Worm (Caenorhabditis elegans): ENCODE data around the gene nlp-57.

Gene nlp-57

DNA sequence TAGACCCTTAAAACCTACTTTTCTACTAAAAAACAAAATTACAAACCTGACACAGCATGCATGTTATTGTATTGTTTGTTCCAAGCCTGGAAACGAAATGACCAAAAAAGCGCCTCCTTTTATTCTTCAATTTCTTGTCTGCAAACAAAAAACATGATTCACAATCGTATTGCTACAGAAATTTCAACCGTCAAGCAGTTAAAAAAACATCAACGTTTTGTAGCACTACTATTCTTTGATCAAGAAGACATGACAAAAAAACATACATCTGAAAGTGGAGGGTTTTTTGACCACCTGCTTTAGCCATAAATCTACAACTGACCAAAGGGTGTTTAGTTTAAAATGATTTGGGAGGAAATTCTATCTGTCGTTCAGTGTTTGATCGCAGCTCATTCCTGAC, 35.7 kb upstream of the nlp-57 start, which contains the start of gene F38B2.6 (continued):
- TF ChIP-seq F49E8.2 (tag; optimal IDR thresholded peaks at IDR 0.05; ENCODE audit: insufficient read depth) (no peak), xnd-1 (tag; optimal IDR thresholded peaks at IDR 0.05) (no peak)

DNA sequence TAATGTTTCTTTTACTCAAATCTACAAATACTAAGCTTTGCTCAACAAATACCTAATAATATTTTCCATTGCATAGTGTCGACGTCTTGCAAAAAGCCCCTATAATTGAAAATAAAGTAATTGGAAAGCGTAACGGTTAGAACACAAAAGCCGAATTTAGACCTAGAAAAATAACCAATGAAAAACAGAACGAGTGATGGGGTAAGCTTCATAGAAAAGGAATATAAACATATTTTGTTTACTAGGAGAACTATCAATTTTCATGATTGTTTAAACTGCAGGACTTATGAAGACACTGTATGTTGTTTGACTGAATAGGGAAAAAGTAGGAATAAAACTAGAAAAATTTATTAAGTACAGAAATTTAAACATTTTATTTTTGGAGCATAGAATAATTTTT, 30.6 kb upstream of the nlp-57 start, which contains the start of gene F38B2.3:
F38B2.3 (minus strand) TSS at position 101 of the 400 bp plus-strand sequence.
- TF ChIP-seq B0336.3 (GFP tag; IDR thresholded peaks at IDR 0.05) (no peak), pbrm-1 (GFP tag; IDR thresholded peaks at IDR 0.05) (no peak)

DNA sequence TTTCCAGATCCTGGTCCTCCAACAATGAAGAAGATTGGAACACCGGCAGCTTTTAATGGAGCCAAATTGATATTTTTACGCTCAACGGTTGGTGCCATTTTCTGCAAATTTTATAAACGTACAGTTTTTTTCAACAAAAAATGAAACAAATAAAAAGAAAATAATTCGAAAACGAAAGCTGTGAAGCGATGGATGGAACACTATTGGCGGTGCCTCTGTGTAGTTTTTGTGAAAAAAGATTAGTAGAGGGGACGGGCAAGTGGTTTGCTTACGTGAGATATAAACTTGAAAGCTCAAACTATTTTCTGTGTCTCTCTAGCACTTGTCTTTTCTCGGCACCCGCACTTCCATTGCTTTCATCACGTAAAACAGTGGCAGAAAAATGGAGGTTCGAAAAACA, 29.2 kb upstream of the nlp-57 start, which contains the start of gene F38B2.4:
F38B2.4 (minus strand) TSS at position 101 of the 400 bp plus-strand sequence.
- TF ChIP-seq T26A5.8 (tag; optimal IDR thresholded peaks at IDR 0.05) (no peak), nhr-179 (tag; optimal IDR thresholded peaks at IDR 0.05) (no peak), B0336.3 (GFP tag; IDR thresholded peaks at IDR 0.05) (no peak), mel-28 (tag; optimal IDR thresholded peaks at IDR 0.05; ENCODE audit: borderline replicate concordance) (no peak), hsf-1 (GFP tag; IDR thresholded peaks at IDR 0.05) (no peak), D2030.7 (GFP tag; IDR thresholded peaks at IDR 0.05) (no peak)

DNA sequence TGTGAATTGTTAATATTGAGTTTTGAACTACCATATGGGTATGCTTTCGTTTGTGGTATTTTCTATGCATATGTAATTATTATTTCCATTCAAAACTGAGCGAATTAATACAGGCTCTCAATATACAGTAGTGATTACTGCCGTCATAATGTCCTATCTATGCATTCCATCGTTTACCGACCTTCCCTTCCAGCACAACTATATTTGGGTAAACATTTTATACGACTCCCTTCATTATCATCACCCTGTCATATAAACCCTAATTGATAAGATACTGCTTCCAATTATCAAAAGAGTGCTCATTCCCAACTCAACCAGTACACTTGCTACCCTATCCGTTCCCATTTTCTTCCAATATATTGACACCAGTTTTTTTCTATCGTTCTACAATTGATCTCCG, 26.9 kb upstream of the nlp-57 start:
- no peak for TF ChIP-seq somi-1 (GFP tag; optimal IDR thresholded peaks at IDR 0.05)
- no peak for TF ChIP-seq let-526 (GFP tag; IDR thresholded peaks at IDR 0.05)
- TF ChIP-seq dpff-1 (tag; optimal IDR thresholded peaks at IDR 0.05), result no peak
- no peak for TF ChIP-seq ztf-6 (GFP tag; IDR thresholded peaks at IDR 0.05)
- TF ChIP-seq ztf-18 (tag; optimal IDR thresholded peaks at IDR 0.05), result no peak
- no peak for TF ChIP-seq F52B5.7 (tag; optimal IDR thresholded peaks at IDR 0.05)

DNA sequence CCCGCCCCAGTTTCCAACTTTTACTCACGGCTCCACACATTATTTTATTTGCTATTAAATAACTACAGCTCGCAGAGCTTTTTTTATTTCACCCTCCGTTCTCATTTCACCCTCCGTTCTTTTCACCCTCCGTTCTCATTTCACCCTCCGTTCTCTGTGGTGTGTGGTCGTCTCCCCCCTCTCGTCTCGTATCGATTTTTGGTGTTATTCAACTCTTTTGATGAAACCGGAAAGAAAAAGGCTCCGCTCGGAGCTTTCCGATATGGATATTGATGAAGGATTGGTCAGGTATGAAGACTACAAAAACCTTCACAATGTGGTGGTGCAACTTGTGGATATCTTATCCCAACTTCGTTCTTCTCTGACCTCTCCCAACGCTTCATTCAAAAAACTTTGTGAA, 26.3 kb upstream of the nlp-57 start:
- TF ChIP-seq lsy-27 (tag; optimal IDR thresholded peaks at IDR 0.05; ENCODE audit: borderline replicate concordance, insufficient read depth) (no peak), lag-1 (GFP tag; IDR thresholded peaks at IDR 0.05) (no peak), F33H1.4 (GFP tag; IDR thresholded peaks at IDR 0.05) (no peak), Y67H2A.10 (GFP tag; conservative IDR thresholded peaks at IDR 0.05) (no peak), ekl-4 (GFP tag; IDR thresholded peaks at IDR 0.05) (no peak), nhr-80 (tag; optimal IDR thresholded peaks at IDR 0.05) (no peak), snpc-1.3 (tag; optimal IDR thresholded peaks at IDR 0.05; ENCODE audit: insufficient read depth) (no peak), ceh-91 (GFP tag; IDR thresholded peaks at IDR 0.05) (no peak), B0261.1 (tag; optimal IDR thresholded peaks at IDR 0.05) (no peak), hlh-12 (tag; optimal IDR thresholded peaks at IDR 0.05) (no peak), zim-3 (tag; optimal IDR thresholded peaks at IDR 0.05) (no peak), lin-35 (GFP tag; optimal IDR thresholded peaks at IDR 0.05) (no peak), dpff-1 (tag; optimal IDR thresholded peaks at IDR 0.05) (no peak), snpc-3.4 (tag; optimal IDR thresholded peaks at IDR 0.05) (no peak), ceh-100 (GFP tag; IDR thresholded peaks at IDR 0.05) (no peak), lir-1 (GFP tag; conservative IDR thresholded peaks at IDR 0.05) (no peak), F57C9.4 (tag; optimal IDR thresholded peaks at IDR 0.05) (no peak), chd-7 (tag; optimal IDR thresholded peaks at IDR 0.05) (no peak)

Measured in whole organism, young adult.